Worm (Caenorhabditis elegans): ENCODE measurements around the gene mrpl-10.
A peak's percentile ranks its signal among the peaks of the same experiment; 100 is the strongest.

Gene mrpl-10

ce11 chrII:8278415-8278814 is at the start of gene mrpl-10, which contains the start of gene clec-142:
Gene mrpl-10, minus strand, starts transcription at chrII:8278515.
Gene clec-142, plus strand, starts transcription at chrII:8278678.
- TF ChIP-seq fos-1 (tag; optimal IDR thresholded peaks at IDR 0.05) (no peak), lin-13 (GFP tag; optimal IDR thresholded peaks at IDR 0.05) (no peak), lin-39 (tag; optimal IDR thresholded peaks at IDR 0.05) (no peak), mab-5 (tag; optimal IDR thresholded peaks at IDR 0.05) (no peak), ama-1 (optimal IDR thresholded peaks at IDR 0.05) (no peak), crh-2 (tag; optimal IDR thresholded peaks at IDR 0.05) (no peak), Y55F3AM.14 (GFP tag; optimal IDR thresholded peaks at IDR 0.05) (no peak), zag-1 (tag; optimal IDR thresholded peaks at IDR 0.05) (no peak), unc-55 (GFP tag; optimal IDR thresholded peaks at IDR 0.05) (no peak), nhr-21 (tag; optimal IDR thresholded peaks at IDR 0.05) (no peak), mbf-1 (tag; optimal IDR thresholded peaks at IDR 0.05) (no peak)

ce11 chrII:8327450-8327849 is 49.1 kb upstream of the mrpl-10 start:
- TF ChIP-seq lin-11 (tag; optimal IDR thresholded peaks at IDR 0.05) (no peak), nhr-237 (tag; optimal IDR thresholded peaks at IDR 0.05) (no peak), ztf-4 (tag; optimal IDR thresholded peaks at IDR 0.05) (no peak), elt-1 (tag; optimal IDR thresholded peaks at IDR 0.05) (no peak), alr-1 (tag; optimal IDR thresholded peaks at IDR 0.05) (no peak), zag-1 (tag; optimal IDR thresholded peaks at IDR 0.05) (no peak), mab-5 (tag; optimal IDR thresholded peaks at IDR 0.05) (no peak), peb-1 (tag; optimal IDR thresholded peaks at IDR 0.05) (no peak), blmp-1 (tag; optimal IDR thresholded peaks at IDR 0.05; ENCODE audit: insufficient read depth) (no peak), C34F6.9 (tag; optimal IDR thresholded peaks at IDR 0.05) (no peak), nhr-129 (tag; optimal IDR thresholded peaks at IDR 0.05) (no peak), nhr-21 (tag; optimal IDR thresholded peaks at IDR 0.05) (no peak), mbf-1 (tag; optimal IDR thresholded peaks at IDR 0.05) (no peak), snpc-4 (tag; optimal IDR thresholded peaks at IDR 0.05) (no peak), unc-62 (GFP tag; optimal IDR thresholded peaks at IDR 0.05) (no peak)

ce11 chrII:8326228-8326960 is 48.1 kb upstream of the mrpl-10 start:
- TF ChIP-seq C34F6.9 (tag; optimal IDR thresholded peaks at IDR 0.05): no peak
- no peak for TF ChIP-seq ama-1 (optimal IDR thresholded peaks at IDR 0.05)
- TF ChIP-seq sma-3 (GFP tag; optimal IDR thresholded peaks at IDR 0.05): no peak
- no peak for TF ChIP-seq lin-39 (tag; optimal IDR thresholded peaks at IDR 0.05)
- no peak for TF ChIP-seq mdl-1 (tag; optimal IDR thresholded peaks at IDR 0.05)
- TF ChIP-seq alr-1 (tag; optimal IDR thresholded peaks at IDR 0.05): no peak
- no peak for TF ChIP-seq aly-2 (tag; optimal IDR thresholded peaks at IDR 0.05)
- no peak for TF ChIP-seq R02D3.7 (tag; optimal IDR thresholded peaks at IDR 0.05)
- TF ChIP-seq ztf-11 (tag; optimal IDR thresholded peaks at IDR 0.05): no peak
- no peak for TF ChIP-seq ceh-16 (tag; optimal IDR thresholded peaks at IDR 0.05)
- no peak for TF ChIP-seq nhr-237 (tag; optimal IDR thresholded peaks at IDR 0.05)
- TF ChIP-seq skn-1 (tag; optimal IDR thresholded peaks at IDR 0.05): no peak
- TF ChIP-seq crh-2 (tag; optimal IDR thresholded peaks at IDR 0.05): no peak
- no peak for TF ChIP-seq unc-55 (GFP tag; optimal IDR thresholded peaks at IDR 0.05)
- no peak for TF ChIP-seq nhr-23 (tag; optimal IDR thresholded peaks at IDR 0.05)
- no peak for TF ChIP-seq elt-1 (tag; optimal IDR thresholded peaks at IDR 0.05)
- no peak for TF ChIP-seq unc-62 (GFP tag; optimal IDR thresholded peaks at IDR 0.05)
- no peak for TF ChIP-seq ztf-1 (GFP tag; conservative IDR thresholded peaks at IDR 0.05)
- no peak for TF ChIP-seq lsy-2 (tag; optimal IDR thresholded peaks at IDR 0.05)
- TF ChIP-seq peb-1 (tag; optimal IDR thresholded peaks at IDR 0.05): no peak

DNA sequence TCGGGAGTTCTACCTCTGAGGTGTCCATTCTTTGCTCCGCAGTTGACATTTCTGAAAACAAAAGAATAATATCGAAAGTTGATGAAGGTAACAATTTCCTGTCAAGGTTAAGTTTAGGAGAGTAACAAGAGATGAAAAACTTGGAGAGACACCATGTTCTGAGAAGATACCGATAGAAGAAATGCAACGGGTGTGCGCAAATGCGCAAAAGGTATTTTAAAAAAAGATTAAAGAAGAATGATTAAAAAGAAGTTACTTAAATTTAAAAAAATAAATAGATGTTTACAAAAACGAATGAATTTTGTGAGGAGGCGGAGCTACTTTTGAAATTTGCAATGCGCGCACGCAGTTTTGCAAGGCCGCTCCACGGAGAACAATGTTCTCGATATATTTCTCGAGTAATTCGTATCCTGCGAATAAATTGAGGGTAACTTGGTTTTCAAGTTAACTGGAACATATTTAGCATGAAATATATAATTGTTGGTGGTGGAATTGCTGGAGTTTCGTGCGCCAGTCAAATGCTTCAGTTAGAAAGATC is 46.8 kb upstream of the mrpl-10 start, which contains the start of the genes ran-3 and C26D10.3:
ran-3 (minus strand) TSS at position 51 of the 538 bp plus-strand sequence.
C26D10.3 (plus strand) TSS at position 385 of the 538 bp plus-strand sequence.
- no peak for TF ChIP-seq unc-62 (GFP tag; optimal IDR thresholded peaks at IDR 0.05)
- no peak for TF ChIP-seq ztf-1 (GFP tag; conservative IDR thresholded peaks at IDR 0.05)
- peak; percentile 54 for TF ChIP-seq lin-11 (tag; optimal IDR thresholded peaks at IDR 0.05)
- TF ChIP-seq sma-9 (GFP tag; optimal IDR thresholded peaks at IDR 0.05): no peak
- TF ChIP-seq sma-9 (tag; optimal IDR thresholded peaks at IDR 0.05): no peak
- no peak for TF ChIP-seq elt-3 (tag; optimal IDR thresholded peaks at IDR 0.05)
- TF ChIP-seq elt-1 (tag; optimal IDR thresholded peaks at IDR 0.05): no peak
- peak; percentile 69 for TF ChIP-seq unc-55 (GFP tag; optimal IDR thresholded peaks at IDR 0.05)
- peak; percentile 47 for TF ChIP-seq sma-3 (GFP tag; optimal IDR thresholded peaks at IDR 0.05)
- TF ChIP-seq sem-4 (tag; optimal IDR thresholded peaks at IDR 0.05): no peak
- TF ChIP-seq nhr-129 (tag; optimal IDR thresholded peaks at IDR 0.05): peak; percentile 66
- TF ChIP-seq ceh-16 (tag; optimal IDR thresholded peaks at IDR 0.05): no peak
- TF ChIP-seq gmeb-1 (tag; optimal IDR thresholded peaks at IDR 0.05): peak; percentile 55
- peak; percentile 8 for TF ChIP-seq F13H6.1 (tag; optimal IDR thresholded peaks at IDR 0.05)
- TF ChIP-seq blmp-1 (tag; optimal IDR thresholded peaks at IDR 0.05; ENCODE audit: insufficient read depth): no peak
- TF ChIP-seq lsy-2 (tag; optimal IDR thresholded peaks at IDR 0.05): peak in 1 of 2 experiments; percentile 70
- no peak for TF ChIP-seq ztf-4 (tag; optimal IDR thresholded peaks at IDR 0.05)
- peak; percentile 43 for TF ChIP-seq C34F6.9 (tag; optimal IDR thresholded peaks at IDR 0.05)
- TF ChIP-seq Y55F3AM.14 (GFP tag; optimal IDR thresholded peaks at IDR 0.05): no peak
- peak; percentile 18 for TF ChIP-seq nhr-21 (tag; optimal IDR thresholded peaks at IDR 0.05)
- TF ChIP-seq nhr-10 (tag; optimal IDR thresholded peaks at IDR 0.05): no peak
- no peak for TF ChIP-seq peb-1 (tag; optimal IDR thresholded peaks at IDR 0.05)
- no peak for TF ChIP-seq unc-39 (tag; optimal IDR thresholded peaks at IDR 0.05)
- TF ChIP-seq mab-5 (tag; optimal IDR thresholded peaks at IDR 0.05): no peak
- TF ChIP-seq ztf-11 (tag; optimal IDR thresholded peaks at IDR 0.05): no peak
- no peak for TF ChIP-seq dmd-4 (tag; optimal IDR thresholded peaks at IDR 0.05)
- no peak for TF ChIP-seq aly-2 (tag; optimal IDR thresholded peaks at IDR 0.05)
- no peak for TF ChIP-seq R02D3.7 (tag; optimal IDR thresholded peaks at IDR 0.05)
- no peak for TF ChIP-seq nhr-11 (tag; optimal IDR thresholded peaks at IDR 0.05)
- TF ChIP-seq skn-1 (tag; optimal IDR thresholded peaks at IDR 0.05): peak; percentile 42
- no peak for TF ChIP-seq nhr-6 (tag; optimal IDR thresholded peaks at IDR 0.05)
